Worm (Caenorhabditis elegans): Measurements from ENCODE around the gene rfc-3.

Gene rfc-3

ce11 chrIV:13075625-13076252, 19.8 kb upstream of the rfc-3 start (continued):
- peak in 1 of 3 experiments; percentile 3 for TF ChIP-seq dpl-1 (GFP tag; optimal IDR thresholded peaks at IDR 0.05)
- TF ChIP-seq snpc-4 (tag; optimal IDR thresholded peaks at IDR 0.05): no peak
- no peak for TF ChIP-seq dsc-1 (tag; optimal IDR thresholded peaks at IDR 0.05)

- no peak for TF ChIP-seq mdl-1 (tag; optimal IDR thresholded peaks at IDR 0.05)
- no peak for TF ChIP-seq elt-3 (tag; optimal IDR thresholded peaks at IDR 0.05)
- TF ChIP-seq nhr-11 (tag; optimal IDR thresholded peaks at IDR 0.05): no peak
- no peak for TF ChIP-seq efl-1 (optimal IDR thresholded peaks at IDR 0.05)
- peak in 1 of 2 experiments; percentile 26 for TF ChIP-seq efl-1 (GFP tag; optimal IDR thresholded peaks at IDR 0.05 in 1 of 2)
- no peak for TF ChIP-seq tbx-2 (tag; optimal IDR thresholded peaks at IDR 0.05)
These were observed 18.9 kb upstream of the rfc-3 start, which contains the start of gene C39E9.7 for ce11 chrIV:13076620-13077019. TSS of gene C39E9.7 (minus strand) at chrIV:13076720.

ce11 chrIV:13077694-13078093, 17.9 kb upstream of the rfc-3 start:
- TF ChIP-seq blmp-1 (tag; optimal IDR thresholded peaks at IDR 0.05) (peak; percentile 80), nhr-71 (tag; optimal IDR thresholded peaks at IDR 0.05) (peak; percentile 64), unc-130 (tag; optimal IDR thresholded peaks at IDR 0.05) (no peak), nhr-85 (tag) (peak; percentile 91), xbp-1 (tag; optimal IDR thresholded peaks at IDR 0.05) (no peak), skn-1 (tag; optimal IDR thresholded peaks at IDR 0.05) (peak; percentile 1), nhr-19 (GFP tag; conservative IDR thresholded peaks at IDR 0.05) (peak; percentile 45), ama-1 (optimal IDR thresholded peaks at IDR 0.05) (no peak), lin-35 (GFP tag; optimal IDR thresholded peaks at IDR 0.05) (peak in 1 of 2 experiments; percentile 50), nhr-20 (tag; optimal IDR thresholded peaks at IDR 0.05) (peak; percentile 54), nhr-90 (tag; optimal IDR thresholded peaks at IDR 0.05; ENCODE audit: poor library complexity) (peak; percentile 7), mdl-1 (tag; optimal IDR thresholded peaks at IDR 0.05) (peak in 1 of 2 experiments; percentile 37), snu-23 (GFP tag; optimal IDR thresholded peaks at IDR 0.05) (peak; percentile 42), C16A3.4 (tag; optimal IDR thresholded peaks at IDR 0.05) (no peak), lin-14 (GFP tag; optimal IDR thresholded peaks at IDR 0.05) (peak; percentile 63), elt-3 (tag; optimal IDR thresholded peaks at IDR 0.05) (peak in 2 of 6 experiments; percentile 44 to 78)

- TF ChIP-seq nhr-28 (tag; optimal IDR thresholded peaks at IDR 0.05) (no peak), fos-1 (tag; optimal IDR thresholded peaks at IDR 0.05) (no peak), pag-3 (tag; optimal IDR thresholded peaks at IDR 0.05; ENCODE audit: borderline replicate concordance, insufficient read depth) (no peak), isw-1 (GFP tag; IDR thresholded peaks at IDR 0.05) (no peak), snu-23 (GFP tag; optimal IDR thresholded peaks at IDR 0.05) (no peak), lin-13 (GFP tag; optimal IDR thresholded peaks at IDR 0.05) (no peak), efl-3 (GFP tag; optimal IDR thresholded peaks at IDR 0.05) (no peak), zag-1 (tag; optimal IDR thresholded peaks at IDR 0.05) (no peak), nhr-47 (tag; optimal IDR thresholded peaks at IDR 0.05) (no peak), irx-1 (tag; optimal IDR thresholded peaks at IDR 0.05) (no peak), lir-3 (tag; optimal IDR thresholded peaks at IDR 0.05; ENCODE audit: poor library complexity) (no peak), fkh-8 (tag; optimal IDR thresholded peaks at IDR 0.05) (no peak), nhr-90 (tag; optimal IDR thresholded peaks at IDR 0.05; ENCODE audit: poor library complexity) (no peak), rnt-1 (tag; optimal IDR thresholded peaks at IDR 0.05) (no peak), dsc-1 (tag; optimal IDR thresholded peaks at IDR 0.05) (no peak), zip-4 (GFP tag; optimal IDR thresholded peaks at IDR 0.05) (no peak), lin-14 (GFP tag; optimal IDR thresholded peaks at IDR 0.05) (no peak)
These were observed 17.2 kb upstream of the rfc-3 start for ce11 chrIV:13078342-13078741.

Data from whole organism, L1 larva.